Fruit fly (Drosophila melanogaster): ENCODE data around the gene CTCF.

CTCF gene

DNA sequence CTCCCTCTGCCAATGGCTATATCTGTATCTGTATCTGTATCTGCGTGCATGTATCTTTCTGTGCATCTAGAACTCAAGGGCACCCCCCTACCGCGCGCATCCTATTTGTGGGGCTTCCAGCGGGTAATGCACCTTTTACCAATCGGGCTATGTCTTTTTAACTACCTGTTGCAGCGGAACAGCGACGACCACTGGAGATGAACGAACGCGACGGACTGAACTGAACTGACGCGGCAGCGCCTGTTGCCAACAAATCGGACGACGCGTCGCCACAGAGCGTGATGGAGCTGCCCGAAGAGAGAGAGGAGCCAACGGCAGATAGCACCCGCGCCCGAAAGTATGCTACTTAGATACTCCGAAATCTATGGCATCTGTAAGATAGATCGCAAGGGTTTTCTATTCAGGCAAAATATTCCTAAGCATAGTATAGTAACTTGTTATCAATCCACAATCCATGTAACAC is 11.5 kb downstream of the CTCF start, which contains the start of gene Cln7 (continued):
- TF ChIP-seq lbe (GFP tag; optimal IDR thresholded peaks at IDR 0.05) (peak; percentile 59), gem (tag; optimal IDR thresholded peaks at IDR 0.05) (no peak), CG7839 (tag; optimal IDR thresholded peaks at IDR 0.05) (peak; percentile 25), CG7357 (GFP tag; IDR thresholded peaks at IDR 0.05) (no peak), sug (tag; optimal IDR thresholded peaks at IDR 0.05) (peak; percentile 52), CG4328 (GFP tag; optimal IDR thresholded peaks at IDR 0.05) (no peak), eve (GFP tag; optimal IDR thresholded peaks at IDR 0.05) (no peak), shn (GFP tag; optimal IDR thresholded peaks at IDR 0.05) (no peak), ftz-f1 (GFP tag; optimal IDR thresholded peaks at IDR 0.05) (peak; percentile 61), CG8924 (tag; optimal IDR thresholded peaks at IDR 0.05) (peak; percentile 63), Optix (GFP tag; IDR thresholded peaks at IDR 0.05) (peak; percentile 38; the same call in 1 of the 3 replicates), oc (tag; optimal IDR thresholded peaks at IDR 0.05) (no peak), insv (GFP tag; optimal IDR thresholded peaks at IDR 0.05) (peak in 1 of 2 experiments; percentile 46), ranshi (GFP tag; IDR thresholded peaks at IDR 0.05) (no peak; the same call in 1 of the 2 replicates), H2.0 (GFP tag; IDR thresholded peaks at IDR 0.05) (no peak), CG17361 (GFP tag; IDR thresholded peaks at IDR 0.05) (no peak), CG6765 (GFP tag; optimal IDR thresholded peaks at IDR 0.05) (peak; percentile 31), CG10147 (GFP tag; optimal IDR thresholded peaks at IDR 0.05) (peak; percentile 42), CG13775 (GFP tag; optimal IDR thresholded peaks at IDR 0.05) (no peak), exex (tag; optimal IDR thresholded peaks at IDR 0.05) (peak; percentile 43), ash1 (GFP tag; optimal IDR thresholded peaks at IDR 0.05) (no peak), CG6683 (GFP tag; optimal IDR thresholded peaks at IDR 0.05) (peak; percentile 2), Sin3A (optimal IDR thresholded peaks at IDR 0.05) (no peak), CG15601 (tag; optimal IDR thresholded peaks at IDR 0.05) (peak; percentile 22), pita (GFP tag; optimal IDR thresholded peaks at IDR 0.05) (no peak), sima (GFP tag; optimal IDR thresholded peaks at IDR 0.05) (no peak), CG11093 (GFP tag; IDR thresholded peaks at IDR 0.05) (no peak), HLH54F (GFP tag; optimal IDR thresholded peaks at IDR 0.05) (no peak), CG4854 (GFP tag; optimal IDR thresholded peaks at IDR 0.05) (no peak), Tbp (GFP tag; optimal IDR thresholded peaks at IDR 0.05) (no peak), CG7372 (GFP tag; IDR thresholded peaks at IDR 0.05) (no peak), hb (GFP tag; IDR thresholded peaks at IDR 0.05; ENCODE audit: partially characterized antibody) (no peak), CG10654 (GFP tag; optimal IDR thresholded peaks at IDR 0.05) (no peak), Hand (GFP tag; optimal IDR thresholded peaks at IDR 0.05) (peak; percentile 62), CG10267 (tag; optimal IDR thresholded peaks at IDR 0.05) (peak; percentile 39), onecut (GFP tag; IDR thresholded peaks at IDR 0.05) (peak; percentile 55), HLH4C (GFP tag; IDR thresholded peaks at IDR 0.05; ENCODE audit: partially characterized antibody) (peak; percentile 43; the same call in 2 of the 3 replicates), fu2 (GFP tag; optimal IDR thresholded peaks at IDR 0.05) (no peak), ind (GFP tag; optimal IDR thresholded peaks at IDR 0.05) (no peak), Hr51 (GFP tag; optimal IDR thresholded peaks at IDR 0.05) (no peak), slou (GFP tag; optimal IDR thresholded peaks at IDR 0.05) (no peak), CG1603 (tag; optimal IDR thresholded peaks at IDR 0.05) (peak; percentile 27), tll (GFP tag; optimal IDR thresholded peaks at IDR 0.05) (no peak), bbx (GFP tag; IDR thresholded peaks at IDR 0.05; ENCODE audit: partially characterized antibody) (peak; percentile 62), jing (GFP tag; optimal IDR thresholded peaks at IDR 0.05) (no peak), Mes4 (GFP tag; optimal IDR thresholded peaks at IDR 0.05) (no peak), tup (GFP tag; optimal IDR thresholded peaks at IDR 0.05) (no peak), CG7786 (GFP tag; optimal IDR thresholded peaks at IDR 0.05) (peak; percentile 8), CG42726 (GFP tag; IDR thresholded peaks at IDR 0.05; ENCODE audit: partially characterized antibody) (peak; percentile 38; the same call in 1 of the 2 replicates), slbo (GFP tag; IDR thresholded peaks at IDR 0.05) (no peak), Hsf (GFP tag; optimal IDR thresholded peaks at IDR 0.05) (no peak)
